Fruit fly (Drosophila melanogaster) whole organism, embryonic: Measurements from ENCODE around the gene CG9391.

Experiments
- Atf6 ChIP-seq: fragments of 200-800 bp; sonication (Bioruptor generic); IDR thresholded peaks from 2 replicates; pipeline ENCODE4 v1.3.6; 2022; ENCODE audit warnings: missing biosample characterization, missing genetic modification characterization
- BtbVII ChIP-seq: fragments of 200-800 bp; sonication (Bioruptor generic); optimal IDR thresholded peaks from 3 replicates; lab custom pipeline; 2017; ENCODE audit warnings: missing biosample characterization, mild to moderate bottlenecking, missing genetic modification characterization
- CG10959 ChIP-seq: fragments of 200-800 bp; sonication (Bioruptor generic); IDR thresholded peaks from 2 replicates; pipeline ENCODE4 v1.3.6; 2022; ENCODE audit warnings: missing biosample characterization, missing genetic modification characterization
- CG11398 ChIP-seq: fragments of 200-800 bp; sonication (Bioruptor generic); optimal IDR thresholded peaks from 2 replicates; lab custom pipeline; 2016; ENCODE audit warnings: missing biosample characterization, missing genetic modification characterization
- CG11504 ChIP-seq: fragments of 200-800 bp; sonication (Bioruptor generic); optimal IDR thresholded peaks from 3 replicates; lab custom pipeline; 2019; ENCODE audit warnings: missing biosample characterization, mild to moderate bottlenecking, missing genetic modification characterization, moderate library complexity
- CG12299 ChIP-seq: fragments of 200-800 bp; sonication (Bioruptor generic); optimal IDR thresholded peaks from 2 replicates; lab custom pipeline; 2018; ENCODE audit warnings: missing biosample characterization, mild to moderate bottlenecking, missing genetic modification characterization
- CG13123 ChIP-seq: fragments of 200-800 bp; sonication (Bioruptor generic); optimal IDR thresholded peaks from 2 replicates; lab custom pipeline; 2016; ENCODE audit warnings: missing biosample characterization, missing genetic modification characterization
- CG13624 ChIP-seq: fragments of 200-800 bp; sonication (Bioruptor generic); optimal IDR thresholded peaks from 2 replicates; lab custom pipeline; 2016; ENCODE audit warnings: missing biosample characterization, missing genetic modification characterization
- CG1602 ChIP-seq: fragments of 200-800 bp; sonication (Bioruptor generic); optimal IDR thresholded peaks from 3 replicates; lab custom pipeline; 2016; ENCODE audit warnings: missing biosample characterization, missing genetic modification characterization
- CG1647 ChIP-seq: fragments of 200-800 bp; sonication (Bioruptor generic); optimal IDR thresholded peaks from 3 replicates; lab custom pipeline; 2016; ENCODE audit warnings: missing biosample characterization, missing genetic modification characterization
- CG17568 ChIP-seq: fragments of 200-800 bp; sonication (Bioruptor generic); optimal IDR thresholded peaks from 2 replicates; lab custom pipeline; 2018; ENCODE audit warnings: missing biosample characterization, mild to moderate bottlenecking, missing genetic modification characterization, moderate library complexity
- CG1792 ChIP-seq: fragments of 200-800 bp; sonication (Bioruptor generic); optimal IDR thresholded peaks from 2 replicates; lab custom pipeline; 2016; ENCODE audit warnings: missing biosample characterization, missing genetic modification characterization
- CG18262 ChIP-seq: fragments of 200-800 bp; optimal IDR thresholded peaks from 3 replicates; lab custom pipeline; 2019; ENCODE audit warnings: missing biosample characterization, mild to moderate bottlenecking, missing genetic modification characterization, moderate library complexity
- CG1832 ChIP-seq: fragments of 200-800 bp; sonication (Bioruptor generic); optimal IDR thresholded peaks from 2 replicates; lab custom pipeline; 2017; ENCODE audit warnings: missing biosample characterization, mild to moderate bottlenecking, missing genetic modification characterization, inconsistent platforms
- CG2120 ChIP-seq: fragments of 200-800 bp; sonication (Bioruptor generic); optimal IDR thresholded peaks from 3 replicates; lab custom pipeline; 2016; ENCODE audit warnings: missing biosample characterization, missing genetic modification characterization
- CG2199 ChIP-seq: fragments of 200-800 bp; sonication (Bioruptor generic); IDR thresholded peaks from 3 replicates; pipeline ENCODE4 v1.3.6; 2022; ENCODE audit warnings: missing biosample characterization, missing genetic modification characterization
- CG2889 ChIP-seq: fragments of 200-800 bp; sonication (Bioruptor generic); IDR thresholded peaks from 3 replicates; pipeline ENCODE4 v1.3.6; 2022; ENCODE audit warnings: missing biosample characterization, missing genetic modification characterization
- CG30403 ChIP-seq: fragments of 200-800 bp; sonication (Bioruptor generic); optimal IDR thresholded peaks from 3 replicates; lab custom pipeline; 2016; ENCODE audit warnings: missing biosample characterization, missing genetic modification characterization
- CG31224 ChIP-seq: fragments of 200-800 bp; sonication (Bioruptor generic); IDR thresholded peaks from 2 replicates; pipeline ENCODE4 v1.3.6; 2022; ENCODE audit warnings: missing biosample characterization, missing genetic modification characterization
- CG31441 ChIP-seq: fragments of 200-800 bp; sonication (Bioruptor generic); IDR thresholded peaks from 2 replicates; pipeline ENCODE4 v1.3.6; 2022; ENCODE audit warnings: missing biosample characterization, missing genetic modification characterization
- CG32767 ChIP-seq: fragments of 200-800 bp; sonication (Bioruptor generic); IDR thresholded peaks from 2 replicates; pipeline ENCODE4 v1.3.6; 2022; ENCODE audit warnings: missing biosample characterization, missing genetic modification characterization
- CG32772 ChIP-seq: fragments of 200-800 bp; sonication (Bioruptor generic); IDR thresholded peaks from 2 replicates; pipeline ENCODE4 v1.3.6; 2022; ENCODE audit warnings: missing biosample characterization, missing genetic modification characterization
- CG33213 ChIP-seq: fragments of 200-800 bp; sonication (Bioruptor generic); optimal IDR thresholded peaks from 3 replicates; lab custom pipeline; 2016; ENCODE audit warnings: missing biosample characterization, missing genetic modification characterization
- CG34376 ChIP-seq: fragments of 200-800 bp; sonication (Bioruptor generic); optimal IDR thresholded peaks from 2 replicates; lab custom pipeline; 2018; ENCODE audit warnings: missing biosample characterization, mild to moderate bottlenecking, missing genetic modification characterization
- CG4617 ChIP-seq: fragments of 200-800 bp; sonication (Bioruptor generic); optimal IDR thresholded peaks from 3 replicates; lab custom pipeline; 2016; ENCODE audit warnings: missing biosample characterization, missing genetic modification characterization, borderline replicate concordance
- CG8478 ChIP-seq: fragments of >200 bp; optimal IDR thresholded peaks from 2 replicates; lab custom pipeline; 2018
- CG9437 ChIP-seq: fragments of 200-800 bp; sonication (Bioruptor generic); optimal IDR thresholded peaks from 2 replicates; lab custom pipeline; 2018; ENCODE audit warnings: missing biosample characterization, mild to moderate bottlenecking, missing genetic modification characterization
- Dip3 ChIP-seq: fragments of 200-800 bp; sonication (Bioruptor generic); optimal IDR thresholded peaks from 3 replicates; lab custom pipeline; 2016; ENCODE audit warnings: missing biosample characterization, missing genetic modification characterization
- Drgx ChIP-seq: fragments of 200-800 bp; sonication (Bioruptor generic); IDR thresholded peaks from 2 replicates; pipeline ENCODE4 v1.3.6; 2022; ENCODE audit warnings: missing biosample characterization, missing genetic modification characterization
- HLHmδ ChIP-seq: fragments of 200-800 bp; sonication (Bioruptor generic); optimal IDR thresholded peaks from 2 replicates; lab custom pipeline; 2018; ENCODE audit warnings: missing biosample characterization, mild to moderate bottlenecking, missing genetic modification characterization, moderate library complexity
- NK7.1 ChIP-seq: fragments of 200-800 bp; sonication (Bioruptor generic); optimal IDR thresholded peaks from 3 replicates; lab custom pipeline; 2016; ENCODE audit warnings: missing biosample characterization, missing genetic modification characterization
- Oaz ChIP-seq: fragments of 200-800 bp; sonication (Bioruptor generic); IDR thresholded peaks from 2 replicates; pipeline ENCODE4 v1.3.6; 2022; ENCODE audit warnings: missing biosample characterization, missing genetic modification characterization
- Rfx ChIP-seq: fragments of 200-800 bp; sonication (Bioruptor generic); IDR thresholded peaks from 2 replicates; pipeline ENCODE4 v1.3.6; 2022; ENCODE audit warnings: missing biosample characterization, missing genetic modification characterization
- Xbp1 ChIP-seq: fragments of 200-800 bp; sonication (Bioruptor generic); optimal IDR thresholded peaks from 3 replicates; lab custom pipeline; 2016; ENCODE audit warnings: missing biosample characterization, mild to moderate bottlenecking, missing genetic modification characterization
- Xrp1 ChIP-seq: fragments of 200-800 bp; sonication (Bioruptor generic); IDR thresholded peaks from 2 replicates; pipeline ENCODE4 v1.3.6; 2022; ENCODE audit warnings: missing biosample characterization, missing genetic modification characterization
- ash1 ChIP-seq: fragments of 200-800 bp; sonication (Bioruptor generic); optimal IDR thresholded peaks from 2 replicates; lab custom pipeline; 2018; ENCODE audit warnings: missing biosample characterization, mild to moderate bottlenecking, missing genetic modification characterization
- bigmax ChIP-seq: fragments of 200-800 bp; sonication (Bioruptor generic); optimal IDR thresholded peaks from 2 replicates; lab custom pipeline; 2018; ENCODE audit warnings: missing biosample characterization, mild to moderate bottlenecking, missing genetic modification characterization
- br ChIP-seq: fragments of >200 bp; optimal IDR thresholded peaks from 2 replicates; lab custom pipeline; 2017
- dmrt11E ChIP-seq: fragments of 200-800 bp; sonication (Bioruptor generic); optimal IDR thresholded peaks from 3 replicates; lab custom pipeline; 2018; ENCODE audit warnings: missing biosample characterization, mild to moderate bottlenecking, missing genetic modification characterization, moderate library complexity
- ewg ChIP-seq: fragments of 200-800 bp; sonication (Bioruptor generic); optimal IDR thresholded peaks from 3 replicates; lab custom pipeline; 2017; ENCODE audit warnings: mild to moderate bottlenecking, missing biosample characterization, missing genetic modification reagents, missing genetic modification characterization
- fu2 ChIP-seq: fragments of 200-800 bp; sonication (Bioruptor generic); optimal IDR thresholded peaks from 2 replicates; lab custom pipeline; 2016; ENCODE audit warnings: missing biosample characterization, missing genetic modification characterization
- nom ChIP-seq: fragments of 200-800 bp; sonication (Bioruptor generic); optimal IDR thresholded peaks from 2 replicates; lab custom pipeline; 2017; ENCODE audit warnings: missing biosample characterization, missing genetic modification characterization, mild to moderate bottlenecking, moderate library complexity, missing genetic modification reagents
- onecut ChIP-seq: fragments of 200-800 bp; sonication (Bioruptor generic); IDR thresholded peaks from 2 replicates; pipeline ENCODE4 v1.3.6; 2022; ENCODE audit warnings: missing biosample characterization, missing genetic modification characterization
- org-1 ChIP-seq: fragments of 200-800 bp; sonication (Bioruptor generic); optimal IDR thresholded peaks from 2 replicates; lab custom pipeline; 2017; ENCODE audit warnings: missing biosample characterization, missing genetic modification characterization
- peb ChIP-seq: fragments of 200-800 bp; sonication (Bioruptor generic); IDR thresholded peaks from 2 replicates; pipeline ENCODE4 v1.3.6; 2022; ENCODE audit warnings: missing biosample characterization, missing genetic modification characterization
- phol ChIP-seq: fragments of 200-800 bp; sonication (Bioruptor generic); optimal IDR thresholded peaks from 3 replicates; lab custom pipeline; 2018; ENCODE audit warnings: missing biosample characterization, mild to moderate bottlenecking, missing genetic modification characterization, moderate library complexity
- schlank ChIP-seq: fragments of 200-800 bp; sonication (Bioruptor generic); optimal IDR thresholded peaks from 2 replicates; lab custom pipeline; 2018; ENCODE audit warnings: missing biosample characterization, mild to moderate bottlenecking, missing genetic modification characterization
- tap ChIP-seq: fragments of 200-800 bp; optimal IDR thresholded peaks from 3 replicates; lab custom pipeline; 2019; ENCODE audit warnings: missing biosample characterization, mild to moderate bottlenecking, missing genetic modification characterization, moderate library complexity
- toy ChIP-seq: fragments of 200-800 bp; sonication (Bioruptor generic); IDR thresholded peaks from 2 replicates; pipeline ENCODE4 v1.3.6; 2022; ENCODE audit warnings: missing biosample characterization, missing genetic modification characterization
- ttk ChIP-seq: fragments of 200-800 bp; sonication (Bioruptor generic); IDR thresholded peaks from 2 replicates; pipeline ENCODE4 v2.1.2; 2022; ENCODE audit warnings: missing biosample characterization, missing genetic modification characterization
- wor ChIP-seq: fragments of 200-800 bp; sonication (Bioruptor generic); IDR thresholded peaks from 2 replicates; pipeline ENCODE4 v1.3.6; 2022; ENCODE audit warnings: missing biosample characterization, missing genetic modification characterization
- zen2 ChIP-seq: fragments of 200-800 bp; sonication (Bioruptor generic); IDR thresholded peaks from 3 replicates; pipeline ENCODE4 v1.3.6; 2022; ENCODE audit warnings: missing biosample characterization, missing genetic modification characterization; ENCODE audit not compliant: partially characterized antibody
- zfh1 ChIP-seq: fragments of 200-800 bp; sonication (Bioruptor generic); IDR thresholded peaks from 3 replicates; pipeline ENCODE4 v1.3.6; 2022; ENCODE audit warnings: missing biosample characterization, missing genetic modification characterization

The CG9391 gene

DNA sequence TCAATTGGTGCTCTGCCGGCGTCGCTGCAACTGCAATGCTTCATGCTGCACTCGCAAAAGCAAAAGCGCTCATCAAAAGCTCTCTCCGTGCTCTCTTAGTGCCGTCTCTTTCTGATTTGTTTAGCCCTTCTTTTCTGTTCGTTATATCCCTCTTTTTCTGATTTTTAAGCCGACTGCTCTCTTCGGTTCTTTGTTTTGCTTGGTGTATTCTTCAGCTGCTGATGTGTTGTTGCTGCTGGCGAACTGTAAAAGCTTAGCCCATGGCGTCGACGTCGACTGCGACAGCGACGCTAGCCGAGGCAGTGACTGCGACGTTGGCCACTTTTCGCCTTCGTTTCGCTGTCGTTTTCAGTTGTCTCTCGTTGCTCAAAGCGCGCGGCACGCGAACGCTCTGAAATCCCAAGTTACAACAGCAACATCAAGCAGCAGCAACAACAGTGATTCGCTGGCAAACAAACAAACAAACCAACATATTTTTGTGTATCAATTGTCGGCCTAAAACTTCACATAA is 28.1 kb downstream of the CG9391 start (continued):
- TF ChIP-seq Rfx (GFP tag; lab: Robert Waterston, UW) (no peak), CG31224 (no peak), tap (tag; lab: Kevin White, UChicago) (no peak), CG2889 (GFP tag; lab: Robert Waterston, UW) (no peak), CG31441 (GFP tag; lab: Robert Waterston, UW) (no peak), Atf6 (0 out of 2 replicates have a peak, but pooled peaks have one; percentile 28), CG32767 (GFP tag; lab: Robert Waterston, UW) (no peak), onecut (GFP tag; lab: Robert Waterston, UW) (no peak), CG13123 (no peak), CG1792 (GFP tag; lab: Kevin White, UChicago) (no peak), CG34376 (GFP tag; lab: Kevin White, UChicago) (peak; percentile 43), NK7.1 (no peak), phol (tag; lab: Kevin White, UChicago) (no peak), Dip3 (no peak), CG17568 (GFP tag; lab: Kevin White, UChicago) (no peak), wor (GFP tag; lab: Robert Waterston, UW) (no peak), zen2 (GFP tag; lab: Robert Waterston, UW) (peak; percentile 76; the same call in 2 of the 3 replicates), CG11398 (GFP tag; lab: Kevin White, UChicago) (no peak), ash1 (GFP tag; lab: Kevin White, UChicago) (no peak), CG18262 (no peak), bigmax (GFP tag; lab: Kevin White, UChicago) (no peak), org-1 (GFP tag; lab: Kevin White, UChicago) (no peak), CG13624 (no peak), Oaz (GFP tag; lab: Robert Waterston, UW) (no peak), zfh1 (GFP tag; lab: Robert Waterston, UW) (no peak), Drgx (GFP tag; lab: Robert Waterston, UW) (peak; percentile 33; the same call in 1 of the 2 replicates), BtbVII (GFP tag; lab: Kevin White, UChicago) (no peak), CG11504 (tag; lab: Kevin White, UChicago) (peak; percentile 57), nom (peak; percentile 59), CG9437 (GFP tag; lab: Kevin White, UChicago) (no peak), CG8478 (lab: Kevin White, UChicago) (peak; percentile 12), CG2199 (no peak), ewg (GFP tag; lab: Kevin White, UChicago) (no peak), Xrp1 (GFP tag; lab: Robert Waterston, UW) (no peak), fu2 (no peak), CG33213 (no peak), ttk (GFP tag; lab: Robert Waterston, UW) (no peak), peb (GFP tag; lab: Robert Waterston, UW) (no peak), CG1647 (no peak), CG12299 (no peak), Xbp1 (peak; percentile 11), CG1832 (GFP tag; lab: Kevin White, UChicago) (peak; percentile 43), CG1602 (GFP tag; lab: Kevin White, UChicago) (no peak), toy (no peak), CG4617 (no peak), CG10959 (GFP tag; lab: Robert Waterston, UW) (no peak), CG2120 (GFP tag; lab: Kevin White, UChicago) (no peak), br (lab: Kevin White, UChicago) (no peak), dmrt11E (tag; lab: Kevin White, UChicago) (no peak), HLHmδ (GFP tag; lab: Kevin White, UChicago) (peak; percentile 4), CG32772 (GFP tag; lab: Robert Waterston, UW) (no peak), schlank (no peak), CG30403 (GFP tag; lab: Kevin White, UChicago) (no peak)
